Worm (Caenorhabditis elegans): ENCODE measurements around the gene unc-86.

DNA sequence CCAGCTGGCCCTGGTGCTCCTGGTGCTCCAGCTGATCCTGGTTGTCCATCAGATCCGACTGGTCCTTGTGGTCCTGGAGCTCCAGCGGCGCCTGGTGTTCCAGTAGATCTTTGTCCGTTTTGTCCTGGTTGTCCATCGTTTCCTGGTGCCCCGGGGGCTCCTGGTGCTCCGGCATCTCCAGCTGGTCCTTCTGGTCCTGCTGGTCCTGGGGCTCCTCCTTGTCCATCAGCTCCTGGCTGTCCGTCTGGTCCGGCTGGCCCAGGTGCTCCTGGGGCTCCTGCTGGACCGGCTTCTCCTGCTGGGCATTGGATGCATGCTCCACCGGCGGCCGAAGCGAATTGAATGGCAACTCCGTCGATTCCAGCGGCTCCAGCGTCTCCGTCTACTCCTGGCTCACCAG, 46.5 kb upstream of the unc-86 start:
- no peak for TF ChIP-seq mep-1 (tag; optimal IDR thresholded peaks at IDR 0.05)
- no peak for TF ChIP-seq ztf-11 (tag; optimal IDR thresholded peaks at IDR 0.05)
- TF ChIP-seq ceh-83 (GFP tag; optimal IDR thresholded peaks at IDR 0.05), result no peak
- no peak for TF ChIP-seq nhr-12 (tag; optimal IDR thresholded peaks at IDR 0.05)
- TF ChIP-seq unc-62 (GFP tag; optimal IDR thresholded peaks at IDR 0.05), result no peak
- no peak for TF ChIP-seq lsy-2 (tag; optimal IDR thresholded peaks at IDR 0.05)
- no peak for TF ChIP-seq unc-39 (tag; optimal IDR thresholded peaks at IDR 0.05)
- no peak for TF ChIP-seq ces-1 (GFP tag; optimal IDR thresholded peaks at IDR 0.05)
- TF ChIP-seq hlh-1 (tag; optimal IDR thresholded peaks at IDR 0.05), result no peak
- no peak for TF ChIP-seq nhr-76 (tag; optimal IDR thresholded peaks at IDR 0.05)
- TF ChIP-seq tbx-8 (GFP tag; optimal IDR thresholded peaks at IDR 0.05), result no peak
- TF ChIP-seq pha-4 (tag; optimal IDR thresholded peaks at IDR 0.05), result no peak
- TF ChIP-seq nhr-28 (tag; optimal IDR thresholded peaks at IDR 0.05), result no peak

Measured in whole organism, mixed stage, embryonic.